Fruit fly (Drosophila melanogaster) whole organism, wandering third instar larva: Measurements from ENCODE around the gene Rpp20.

ENCODE experiments used
- Abd-B ChIP-seq: fragments of >200 bp; optimal IDR thresholded peaks from 2 replicates; lab custom pipeline; 2017; ENCODE audit warnings: missing biosample characterization, missing genetic modification characterization
- CG9705 ChIP-seq: fragments of 200-800 bp; sonication (Bioruptor generic); optimal IDR thresholded peaks from 2 replicates; lab custom pipeline; 2018; ENCODE audit warnings: missing biosample characterization, mild to moderate bottlenecking, missing genetic modification characterization
- Dfd ChIP-seq: fragments of >200 bp; optimal IDR thresholded peaks from 2 replicates; lab custom pipeline; 2017; ENCODE audit warnings: missing biosample characterization, missing genetic modification characterization
- Dif ChIP-seq: fragments of 200-275, 200-300 bp; sonication (Bioruptor generic); optimal IDR thresholded peaks from 2 replicates; lab custom pipeline; 2018; ENCODE audit warnings: missing biosample characterization, missing genetic modification characterization; ENCODE audit not compliant: partially characterized antibody
- GATAd ChIP-seq: sonication (Bioruptor generic); optimal IDR thresholded peaks from 2 replicates; lab custom pipeline; 2016; ENCODE audit warnings: missing biosample characterization, missing genetic modification characterization
- HLH106 ChIP-seq: fragments of 200-800 bp; optimal IDR thresholded peaks from 3 replicates; lab custom pipeline; 2019; ENCODE audit warnings: missing biosample characterization, mild to moderate bottlenecking, missing genetic modification characterization, moderate library complexity
- Hnf4 ChIP-seq: fragments of 200-800 bp; sonication (Bioruptor generic); optimal IDR thresholded peaks from 2 replicates; lab custom pipeline; 2016; ENCODE audit warnings: missing biosample characterization, mild to moderate bottlenecking, missing genetic modification characterization
- Hr78 ChIP-seq: fragments of >200 bp; optimal IDR thresholded peaks from 2 replicates; lab custom pipeline; 2017; ENCODE audit warnings: missing biosample characterization, missing genetic modification characterization
- Hr83 ChIP-seq: fragments of 200-300 bp; sonication (Bioruptor generic); optimal IDR thresholded peaks from 2 replicates; lab custom pipeline; 2016; ENCODE audit warnings: missing biosample characterization, mild to moderate bottlenecking, missing genetic modification characterization, moderate library complexity; ENCODE audit not compliant: poor library complexity, severe bottlenecking
- Mio ChIP-seq: sonication (Bioruptor generic); optimal IDR thresholded peaks from 2 replicates; lab custom pipeline; 2016; ENCODE audit warnings: missing biosample characterization, missing genetic modification characterization
- Myc ChIP-seq: fragments of >200 bp; optimal IDR thresholded peaks from 2 replicates; lab custom pipeline; 2017
- N ChIP-seq: fragments of >200 bp; optimal IDR thresholded peaks from 2 replicates; lab custom pipeline; 2018; ENCODE audit warnings: missing biosample characterization, missing external identifiers, missing genetic modification characterization
- OdsH ChIP-seq: fragments of 200-800 bp; sonication (Bioruptor generic); optimal IDR thresholded peaks from 2 replicates; lab custom pipeline; 2016; ENCODE audit warnings: missing biosample characterization, mild to moderate bottlenecking, missing genetic modification characterization
- Rel ChIP-seq, 2 experiments: fragments of 200-800 bp; sonication (Bioruptor generic) in 1 of 2; optimal IDR thresholded peaks; 2 replicates in 1 of 2; 3 replicates in 1 of 2; lab custom pipeline; 2016 to 2019; ENCODE audit warnings: mild to moderate bottlenecking in 2 of 2, missing biosample characterization in 2 of 2, missing genetic modification characterization in 2 of 2, moderate library complexity in 1 of 2
- Sp1 ChIP-seq: fragments of 200-800 bp; sonication (Bioruptor generic); optimal IDR thresholded peaks from 3 replicates; lab custom pipeline; 2019; ENCODE audit warnings: missing biosample characterization, mild to moderate bottlenecking, missing genetic modification characterization, moderate library complexity
- Vsx2 ChIP-seq: fragments of 200-300, 225-300 bp; sonication (Bioruptor generic); optimal IDR thresholded peaks from 2 replicates; lab custom pipeline; 2018; ENCODE audit warnings: missing biosample characterization, missing genetic modification characterization; ENCODE audit not compliant: partially characterized antibody
- br ChIP-seq: fragments of 200-800 bp; sonication (Bioruptor generic); optimal IDR thresholded peaks from 2 replicates; lab custom pipeline; 2016; ENCODE audit warnings: missing biosample characterization, missing genetic modification characterization
- brk ChIP-seq: fragments of 200-800 bp; sonication (Bioruptor generic); optimal IDR thresholded peaks from 2 replicates; lab custom pipeline; 2016; ENCODE audit warnings: missing biosample characterization, mild to moderate bottlenecking, missing genetic modification characterization
- dl ChIP-seq, 2 experiments: fragments of 175-275, 200-275 bp in 1 of 2; fragments of 200-275 bp in 1 of 2; sonication (Bioruptor generic); optimal IDR thresholded peaks; lab custom pipeline; 2018; ENCODE audit warnings: mild to moderate bottlenecking in 2 of 2, missing biosample characterization in 2 of 2, missing genetic modification characterization in 2 of 2, moderate library complexity in 2 of 2; ENCODE audit not compliant: partially characterized antibody in 2 of 2, insufficient read depth in 1 of 2
- dmrt93B ChIP-seq: fragments of 200-800 bp; sonication (Bioruptor generic); optimal IDR thresholded peaks from 2 replicates; lab custom pipeline; 2018; ENCODE audit warnings: missing biosample characterization, mild to moderate bottlenecking, missing genetic modification characterization
- dsf ChIP-seq: sonication (Bioruptor generic); optimal IDR thresholded peaks from 2 replicates; lab custom pipeline; 2016; ENCODE audit warnings: missing biosample characterization, missing genetic modification characterization, borderline replicate concordance
- foxo ChIP-seq, 2 experiments: fragments of 200-800 bp; sonication (Bioruptor generic); optimal IDR thresholded peaks; 2 replicates in 1 of 2; 3 replicates in 1 of 2; lab custom pipeline; 2016 to 2017; ENCODE audit warnings: missing biosample characterization in 2 of 2, missing genetic modification characterization in 2 of 2
- fru ChIP-seq: fragments of 200-800 bp; sonication (Bioruptor generic); optimal IDR thresholded peaks from 3 replicates; lab custom pipeline; 2016; ENCODE audit warnings: missing biosample characterization, mild to moderate bottlenecking, missing genetic modification characterization
- lola ChIP-seq: fragments of >200 bp; optimal IDR thresholded peaks from 2 replicates; lab custom pipeline; 2017; ENCODE audit warnings: missing biosample characterization, missing genetic modification characterization
- pan ChIP-seq: fragments of >200 bp; optimal IDR thresholded peaks from 2 replicates; lab custom pipeline; 2017
- rgr ChIP-seq: fragments of 200-800 bp; sonication (Bioruptor generic); optimal IDR thresholded peaks from 3 replicates; lab custom pipeline; 2016; ENCODE audit warnings: missing biosample characterization, mild to moderate bottlenecking, missing genetic modification characterization
- sv ChIP-seq: fragments of 200-800 bp; sonication (Bioruptor generic); optimal IDR thresholded peaks from 3 replicates; lab custom pipeline; 2016; ENCODE audit warnings: missing biosample characterization, missing genetic modification characterization
- tai ChIP-seq: sonication (Bioruptor generic); optimal IDR thresholded peaks from 2 replicates; lab custom pipeline; 2016; ENCODE audit warnings: missing biosample characterization, missing genetic modification characterization
- usp ChIP-seq: fragments of >200 bp; optimal IDR thresholded peaks from 2 replicates; lab custom pipeline; 2017; ENCODE audit warnings: missing biosample characterization, missing genetic modification characterization
- woc ChIP-seq: sonication (Bioruptor generic); optimal IDR thresholded peaks from 2 replicates; lab custom pipeline; 2016; ENCODE audit warnings: missing biosample characterization, mild to moderate bottlenecking, missing genetic modification characterization

The Rpp20 gene

DNA sequence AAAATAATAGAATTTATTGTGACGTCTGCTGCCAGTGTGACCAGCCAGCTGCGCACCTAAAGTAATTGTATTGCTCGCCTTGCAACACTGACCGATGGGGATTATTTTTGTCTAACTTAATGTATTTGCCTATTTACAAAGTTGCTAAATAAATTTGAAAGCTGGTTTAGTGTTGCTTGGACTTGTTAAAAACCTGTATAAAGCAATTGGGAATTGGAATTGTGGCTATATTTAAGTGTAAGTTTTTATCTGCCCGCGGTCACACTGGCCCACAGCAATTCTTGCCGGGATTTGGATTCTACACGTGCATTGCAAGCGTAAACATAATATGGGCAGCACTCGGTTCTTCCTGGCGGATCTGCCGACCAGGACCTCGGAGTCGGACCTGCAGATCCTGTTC is 40.1 kb upstream of the Rpp20 start, which contains the start of the genes CG14230 and CG14232:
CG14230 (plus strand) TSS at position 94 of the 400 bp plus-strand sequence.
CG14232 (minus strand) TSS at position 177 of the 400 bp plus-strand sequence.
- TF ChIP-seq foxo (GFP tag; optimal IDR thresholded peaks at IDR 0.05; lab: Kevin White, UChicago) (no peak), rgr (GFP tag; lab: Kevin White, UChicago) (peak; percentile 23), fru (GFP tag; lab: Kevin White, UChicago) (peak; percentile 52), OdsH (no peak), usp (no peak), Myc (lab: Kevin White, UChicago) (peak; percentile 35), Sp1 (peak; percentile 5), Rel (GFP tag; optimal IDR thresholded peaks at IDR 0.05; lab: Kevin White, UChicago) (no peak), Rel (tag; optimal IDR thresholded peaks at IDR 0.05; lab: Kevin White, UChicago) (peak; percentile 81)
- TF ChIP-seq, all 38 proteins: peak for 5

dm6 chrX:19711936-19712335 is 32.3 kb upstream of the Rpp20 start:
- TF ChIP-seq Hnf4 (GFP tag; lab: Kevin White, UChicago) (no peak), dsf (no peak), Dif (GFP tag; lab: Kevin White, UChicago) (no peak), Rel (GFP tag; optimal IDR thresholded peaks at IDR 0.05; lab: Kevin White, UChicago) (no peak), Rel (tag; optimal IDR thresholded peaks at IDR 0.05; lab: Kevin White, UChicago) (no peak), woc (GFP tag; lab: Kevin White, UChicago) (no peak), Myc (lab: Kevin White, UChicago) (no peak), lola (GFP tag; lab: Kevin White, UChicago) (no peak), brk (GFP tag; lab: Kevin White, UChicago) (no peak), N (no peak), fru (GFP tag; lab: Kevin White, UChicago) (no peak), usp (no peak), Dfd (GFP tag; lab: Kevin White, UChicago) (no peak), rgr (GFP tag; lab: Kevin White, UChicago) (no peak), CG9705 (GFP tag; lab: Kevin White, UChicago) (no peak), pan (lab: Kevin White, UChicago) (no peak), br (GFP tag; lab: Kevin White, UChicago) (no peak), dl (GFP tag; optimal IDR thresholded peaks at IDR 0.05; lab: Kevin White, UChicago; ENCODE audit: insufficient read depth in 1 of 2, partially characterized antibody in 2 of 2) (no peak), sv (GFP tag; lab: Kevin White, UChicago) (no peak)

dm6 chrX:19712898-19713627 is 31.2 kb upstream of the Rpp20 start, which contains the start of gene meso18E:
Gene meso18E (minus strand): TSS chrX:19713045.
- no peak for TF ChIP-seq CG9705 (GFP tag; lab: Kevin White, UChicago)
- no peak for TF ChIP-seq GATAd (GFP tag; lab: Kevin White, UChicago)
- no peak for TF ChIP-seq Rel (GFP tag; optimal IDR thresholded peaks at IDR 0.05; lab: Kevin White, UChicago)
- no peak for TF ChIP-seq Rel (tag; optimal IDR thresholded peaks at IDR 0.05; lab: Kevin White, UChicago)
- TF ChIP-seq dmrt93B (GFP tag; lab: Kevin White, UChicago) = no peak
- no peak for TF ChIP-seq Mio (GFP tag; lab: Kevin White, UChicago)
- TF ChIP-seq Myc (lab: Kevin White, UChicago) = no peak
- TF ChIP-seq sv (GFP tag; lab: Kevin White, UChicago) = no peak
- no peak for TF ChIP-seq HLH106 (tag; lab: Kevin White, UChicago)
- no peak for TF ChIP-seq Hr78
- TF ChIP-seq, all 38 proteins: peak for 0

DNA sequence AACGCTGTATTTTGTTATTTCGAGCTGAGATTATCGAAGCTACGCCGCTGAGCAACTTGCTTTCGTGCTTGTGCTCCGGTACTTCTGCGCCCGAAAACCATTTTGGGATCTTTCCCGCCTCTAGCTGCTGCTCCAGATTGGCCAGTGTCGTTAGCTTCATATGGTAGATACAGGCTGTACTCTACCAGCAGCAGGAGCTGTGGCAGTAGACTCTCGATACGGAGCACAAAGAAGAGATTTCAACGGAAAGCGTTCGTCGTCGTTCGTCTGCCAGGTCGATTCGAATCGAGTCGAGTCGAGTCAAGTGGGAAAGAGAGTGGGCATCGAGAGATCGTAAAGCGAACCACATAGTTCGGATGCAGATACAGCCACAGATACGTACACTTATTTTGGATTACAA is 29.4 kb upstream of the Rpp20 start:
- TF ChIP-seq fru (GFP tag; lab: Kevin White, UChicago) (no peak), Dfd (GFP tag; lab: Kevin White, UChicago) (no peak), pan (lab: Kevin White, UChicago) (no peak), usp (no peak), Abd-B (GFP tag; lab: Kevin White, UChicago) (no peak), tai (GFP tag; lab: Kevin White, UChicago) (no peak), GATAd (GFP tag; lab: Kevin White, UChicago) (no peak)

dm6 chrX:19716325-19716917 is 27.8 kb upstream of the Rpp20 start:
- TF ChIP-seq fru (GFP tag; lab: Kevin White, UChicago) = no peak
- no peak for TF ChIP-seq Hr83 (GFP tag; lab: Kevin White, UChicago)
- no peak for TF ChIP-seq Vsx2 (GFP tag; lab: Kevin White, UChicago)
- no peak for TF ChIP-seq Hr78
- TF ChIP-seq Mio (GFP tag; lab: Kevin White, UChicago) = no peak
- no peak for TF ChIP-seq Abd-B (GFP tag; lab: Kevin White, UChicago)
- TF ChIP-seq, all 38 proteins: peak for 0
